Fruit fly (Drosophila melanogaster) whole organism, embryonic: Measurements from ENCODE around the gene Pi3K21B.

Experiments used
- CG10366 ChIP-seq: fragments of 200-800 bp; sonication (Bioruptor generic); IDR thresholded peaks from 2 replicates; pipeline ENCODE4 v1.3.6; 2022; ENCODE audit warnings: missing biosample characterization, missing genetic modification characterization
- CG14860 ChIP-seq: fragments of 200-800 bp; sonication (Bioruptor generic); IDR thresholded peaks from 3 replicates; pipeline ENCODE4 v1.3.6; 2022; ENCODE audit warnings: missing biosample characterization, missing genetic modification characterization; ENCODE audit not compliant: partially characterized antibody
- CG8478 ChIP-seq: fragments of >200 bp; optimal IDR thresholded peaks from 2 replicates; lab custom pipeline; 2018
- CoRest ChIP-seq: fragments of 200-800 bp; sonication (Bioruptor generic); optimal IDR thresholded peaks from 3 replicates; lab custom pipeline; 2018; ENCODE audit warnings: missing biosample characterization, mild to moderate bottlenecking, missing genetic modification characterization, moderate library complexity
- Gug ChIP-seq: fragments of 200-800 bp; sonication (Bioruptor generic); IDR thresholded peaks from 4 replicates; pipeline ENCODE4 v1.3.6; 2022; ENCODE audit warnings: missing biosample characterization, missing genetic modification characterization
- Mrtf ChIP-seq: fragments of 200-800 bp; sonication (Bioruptor generic); IDR thresholded peaks from 3 replicates; pipeline ENCODE4 v1.3.6; 2022; ENCODE audit warnings: missing biosample characterization, missing genetic modification characterization
- abd-A ChIP-seq: fragments of 200-800 bp; sonication (Bioruptor generic); optimal IDR thresholded peaks from 3 replicates; lab custom pipeline; 2019; ENCODE audit warnings: missing biosample characterization, mild to moderate bottlenecking, missing genetic modification characterization, moderate library complexity
- al ChIP-seq: fragments of 200-800 bp; sonication (Bioruptor generic); IDR thresholded peaks from 2 replicates; pipeline ENCODE4 v1.3.6; 2022; ENCODE audit warnings: missing biosample characterization, missing genetic modification characterization
- ase ChIP-seq: fragments of 200-800 bp; sonication (Bioruptor generic); IDR thresholded peaks from 3 replicates; pipeline ENCODE4 v1.3.6; 2022; ENCODE audit warnings: missing biosample characterization, missing genetic modification characterization
- fd96Cb ChIP-seq: fragments of 200-800 bp; sonication (Bioruptor generic); optimal IDR thresholded peaks from 2 replicates; lab custom pipeline; 2018; ENCODE audit warnings: missing biosample characterization, mild to moderate bottlenecking, missing genetic modification characterization, moderate library complexity
- gro ChIP-seq: fragments of 200-800 bp; sonication (Bioruptor generic); optimal IDR thresholded peaks from 2 replicates; lab custom pipeline; 2016; ENCODE audit warnings: missing biosample characterization, missing genetic modification characterization
- lola ChIP-seq, 3 experiments: fragments of >200 bp in 2 of 3; fragments of 200-800 bp in 1 of 3; sonication (Bioruptor generic) in 1 of 3; optimal IDR thresholded peaks; 2 replicates each; lab custom pipeline; 2017 to 2019; ENCODE audit warnings: missing biosample characterization in 3 of 3, missing genetic modification characterization in 3 of 3, mild to moderate bottlenecking in 1 of 3, moderate library complexity in 1 of 3

DNA sequence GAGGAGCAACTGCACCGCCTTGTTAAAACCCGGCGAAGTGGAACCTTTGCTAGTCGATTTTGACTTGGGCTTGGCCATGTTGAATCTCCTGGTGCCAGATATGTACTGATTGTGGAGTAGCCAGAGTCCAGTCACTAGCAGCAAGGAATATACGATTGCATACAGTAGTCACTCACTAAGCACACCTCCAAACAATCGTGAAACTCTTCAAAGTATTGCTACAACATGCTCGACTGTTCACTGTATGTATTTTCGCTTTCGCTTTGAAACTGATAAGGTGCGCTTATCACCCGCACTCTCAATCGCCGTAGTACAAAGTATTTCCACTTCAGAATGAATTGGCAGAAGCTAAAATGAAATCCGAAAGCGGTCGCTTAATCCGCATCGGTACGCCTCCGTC is 11.3 kb upstream of the Pi3K21B start:
- TF ChIP-seq fd96Cb (tag; lab: Kevin White, UChicago) (peak; percentile 12), Mrtf (peak; percentile 71; the same call in 2 of the 3 replicates), abd-A (tag; lab: Kevin White, UChicago) (no peak), CG14860 (GFP tag; lab: Robert Waterston, UW) (no peak), lola (GFP tag; optimal IDR thresholded peaks at IDR 0.05; lab: Kevin White, UChicago) (no peak), al (GFP tag; lab: Robert Waterston, UW) (peak; percentile 55; the same call in 1 of the 2 replicates), CoRest (tag; lab: Kevin White, UChicago) (peak; percentile 31), Gug (GFP tag; lab: Robert Waterston, UW) (peak; percentile 84; the same call in 3 of the 4 replicates), gro (GFP tag; lab: Kevin White, UChicago) (peak; percentile 78), ase (GFP tag; lab: Robert Waterston, UW) (peak; percentile 70; the same call in 2 of the 3 replicates), CG10366 (GFP tag; lab: Robert Waterston, UW) (peak; percentile 76), CG8478 (lab: Kevin White, UChicago) (no peak)
